Worm (Caenorhabditis elegans): Measurements from ENCODE around the gene srh-78.

DNA sequence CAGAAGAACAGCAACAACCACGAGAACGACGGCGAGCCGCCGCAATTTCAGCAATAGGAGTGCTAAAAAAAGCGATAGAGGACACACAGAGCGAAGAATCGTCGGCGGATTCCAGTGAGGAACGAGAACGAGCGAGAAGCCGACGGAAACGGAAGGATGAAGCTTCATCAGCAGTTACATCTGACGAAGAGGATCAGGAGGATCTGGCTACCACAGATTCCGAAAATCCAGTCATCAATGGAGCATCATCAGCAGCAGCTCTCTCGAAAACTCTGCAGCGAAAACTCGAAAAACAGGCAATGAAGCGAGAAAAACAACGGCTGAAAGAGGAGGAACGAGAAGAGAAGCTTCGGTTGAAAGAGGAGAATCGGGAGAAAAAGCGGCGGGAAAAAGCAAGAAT, 27.5 kb upstream of the srh-78 start:
- TF ChIP-seq hlh-8 (tag; optimal IDR thresholded peaks at IDR 0.05) (no peak), ets-4 (tag; optimal IDR thresholded peaks at IDR 0.05) (no peak), ceh-30 (tag; optimal IDR thresholded peaks at IDR 0.05) (no peak), sox-4 (tag; optimal IDR thresholded peaks at IDR 0.05) (no peak), nhr-11 (tag; optimal IDR thresholded peaks at IDR 0.05) (no peak), unc-42 (tag; optimal IDR thresholded peaks at IDR 0.05) (no peak), sox-2 (GFP tag; IDR thresholded peaks at IDR 0.05) (no peak), hlh-30 (tag; optimal IDR thresholded peaks at IDR 0.05; ENCODE audit: insufficient read depth) (no peak), tbx-2 (tag; optimal IDR thresholded peaks at IDR 0.05) (no peak)
